Worm (Caenorhabditis elegans) whole organism, L2 larva: ENCODE measurements around the gene fust-1.

Experiments used
- R02D3.7 ChIP-seq: fragments of 150-350 bp; optimal IDR thresholded peaks from 2 replicates; lab custom pipeline; 2014; ENCODE audit warnings: missing biosample characterization, missing genetic modification characterization
- ama-1 ChIP-seq: fragments of 150-350 bp; optimal IDR thresholded peaks from 2 replicates; lab custom pipeline; 2018; ENCODE audit warnings: inconsistent platforms
- ceh-82 ChIP-seq: fragments of 150-350 bp; optimal IDR thresholded peaks from 2 replicates; lab custom pipeline; 2014; ENCODE audit warnings: missing biosample characterization, missing genetic modification characterization
- lin-13 ChIP-seq: fragments of 150-350 bp; optimal IDR thresholded peaks from 2 replicates; lab custom pipeline; 2014; ENCODE audit warnings: missing biosample characterization, missing genetic modification reagents, missing genetic modification characterization
- lsy-2 ChIP-seq, 2 experiments: fragments of 150-350 bp in 1 of 2; sonication (generic microtip) in 1 of 2; optimal IDR thresholded peaks; 2 replicates each; lab custom pipeline; 2014 to 2017; ENCODE audit warnings: missing biosample characterization in 2 of 2, missing genetic modification characterization in 2 of 2
- mdl-1 ChIP-seq, 2 experiments: fragments of 150-350 bp in 1 of 2; sonication (generic microtip) in 1 of 2; optimal IDR thresholded peaks; 2 replicates each; lab custom pipeline; 2017; ENCODE audit warnings: missing biosample characterization in 2 of 2, missing genetic modification characterization in 2 of 2
- nhr-11 ChIP-seq: fragments of 150-350 bp; optimal IDR thresholded peaks from 2 replicates; lab custom pipeline; 2014; ENCODE audit warnings: missing biosample characterization, missing genetic modification characterization
- nhr-129 ChIP-seq: fragments of 150-350 bp; optimal IDR thresholded peaks from 2 replicates; lab custom pipeline; 2014; ENCODE audit warnings: missing biosample characterization, missing genetic modification characterization
- nhr-21 ChIP-seq: fragments of 150-350 bp; optimal IDR thresholded peaks from 2 replicates; lab custom pipeline; 2014; ENCODE audit warnings: missing biosample characterization, missing genetic modification characterization
- unc-39 ChIP-seq: fragments of 150-350 bp; optimal IDR thresholded peaks from 2 replicates; lab custom pipeline; 2014; ENCODE audit warnings: missing biosample characterization, missing genetic modification characterization
- zag-1 ChIP-seq: fragments of 150-350 bp; optimal IDR thresholded peaks from 2 replicates; lab custom pipeline; 2014; ENCODE audit warnings: missing biosample characterization, missing genetic modification characterization
- ztf-11 ChIP-seq: sonication (generic microtip); optimal IDR thresholded peaks from 2 replicates; lab custom pipeline; 2017; ENCODE audit warnings: missing biosample characterization, missing genetic modification characterization

- TF ChIP-seq mdl-1 (tag; optimal IDR thresholded peaks at IDR 0.05; lab: Kevin White, UChicago): no peak
- TF ChIP-seq nhr-129 (tag; lab: Kevin White, UChicago): no peak
- TF ChIP-seq ztf-11 (tag; lab: Kevin White, UChicago): no peak
- no peak for TF ChIP-seq nhr-21 (tag; lab: Kevin White, UChicago)
- no peak for TF ChIP-seq ceh-82 (tag; lab: Kevin White, UChicago)
- TF ChIP-seq unc-39 (tag; lab: Kevin White, UChicago): no peak
- TF ChIP-seq lin-13 (GFP tag; lab: Kevin White, UChicago): no peak
- TF ChIP-seq zag-1: no peak
- TF ChIP-seq lsy-2 (tag; optimal IDR thresholded peaks at IDR 0.05; lab: Kevin White, UChicago): no peak
- no peak for TF ChIP-seq R02D3.7
- TF ChIP-seq nhr-11 (tag; lab: Kevin White, UChicago): no peak
- no peak for TF ChIP-seq ama-1 (lab: Kevin White, UChicago)
Observed at ce11 chrII:7189120-7189519, 36.7 kb downstream of the fust-1 start, which contains the start of gene E04F6.4.
